Worm (Caenorhabditis elegans): Measurements from ENCODE around the gene cdk-11.2.

Gene cdk-11.2

ce11 chrX:10428557-10428956, 9.0 kb upstream of the cdk-11.2 start, which contains the start of gene mig-15:
TSS of gene mig-15 (minus strand) at chrX:10428657.
- TF ChIP-seq npax-4 (tag; optimal IDR thresholded peaks at IDR 0.05): no peak
- TF ChIP-seq ceh-31 (tag; optimal IDR thresholded peaks at IDR 0.05): no peak
- TF ChIP-seq ceh-18 (tag; optimal IDR thresholded peaks at IDR 0.05): no peak
- no peak for TF ChIP-seq syd-9 (tag; optimal IDR thresholded peaks at IDR 0.05)
- no peak for TF ChIP-seq K02D7.2 (tag; optimal IDR thresholded peaks at IDR 0.05)
- TF ChIP-seq unc-3 (GFP tag; conservative IDR thresholded peaks at IDR 0.05): no peak
- TF ChIP-seq unc-3 (tag; optimal IDR thresholded peaks at IDR 0.05): no peak
- TF ChIP-seq zip-5 (tag; optimal IDR thresholded peaks at IDR 0.05): no peak
- no peak for TF ChIP-seq che-1 (tag; optimal IDR thresholded peaks at IDR 0.05)
- TF ChIP-seq tbx-7 (tag; optimal IDR thresholded peaks at IDR 0.05): no peak
- TF ChIP-seq nfya-1 (tag; optimal IDR thresholded peaks at IDR 0.05): no peak
- TF ChIP-seq ttx-3 (tag; optimal IDR thresholded peaks at IDR 0.05): no peak
- no peak for TF ChIP-seq pha-2 (tag; optimal IDR thresholded peaks at IDR 0.05)
- no peak for TF ChIP-seq lim-6 (tag; optimal IDR thresholded peaks at IDR 0.05)
- TF ChIP-seq pax-1 (tag; optimal IDR thresholded peaks at IDR 0.05): no peak
- no peak for TF ChIP-seq odd-2 (tag; optimal IDR thresholded peaks at IDR 0.05)
- TF ChIP-seq pat-9 (tag; optimal IDR thresholded peaks at IDR 0.05): no peak
- no peak for TF ChIP-seq tbx-2 (tag; optimal IDR thresholded peaks at IDR 0.05)
- TF ChIP-seq fkh-6 (tag; optimal IDR thresholded peaks at IDR 0.05): no peak
- TF ChIP-seq hlh-8 (tag; optimal IDR thresholded peaks at IDR 0.05): no peak
- no peak for TF ChIP-seq ref-2 (tag; optimal IDR thresholded peaks at IDR 0.05)

- TF ChIP-seq npax-4 (tag; optimal IDR thresholded peaks at IDR 0.05): no peak
- no peak for TF ChIP-seq ahr-1 (tag; optimal IDR thresholded peaks at IDR 0.05)
Observed at ce11 chrX:10428109-10428508, 8.5 kb upstream of the cdk-11.2 start.

- TF ChIP-seq nhr-11 (tag; optimal IDR thresholded peaks at IDR 0.05): no peak
- no peak for TF ChIP-seq Y22D7AL.16 (tag; optimal IDR thresholded peaks at IDR 0.05)
- TF ChIP-seq fkh-6 (tag; optimal IDR thresholded peaks at IDR 0.05): no peak
Observed at ce11 chrX:10424744-10425143, 5.2 kb upstream of the cdk-11.2 start.

ce11 chrX:10422714-10423113, 3.1 kb upstream of the cdk-11.2 start:
- TF ChIP-seq pha-2 (tag; optimal IDR thresholded peaks at IDR 0.05) (no peak), eyg-1 (tag; optimal IDR thresholded peaks at IDR 0.05) (no peak), ceh-48 (tag; optimal IDR thresholded peaks at IDR 0.05) (no peak), che-1 (tag; optimal IDR thresholded peaks at IDR 0.05) (no peak), lim-6 (tag; optimal IDR thresholded peaks at IDR 0.05) (no peak), sox-2 (GFP tag; IDR thresholded peaks at IDR 0.05) (no peak), ceh-18 (tag; optimal IDR thresholded peaks at IDR 0.05) (no peak), odd-2 (tag; optimal IDR thresholded peaks at IDR 0.05) (no peak), C08G9.2 (tag; optimal IDR thresholded peaks at IDR 0.05) (no peak), Y22D7AL.16 (tag; optimal IDR thresholded peaks at IDR 0.05) (no peak), nhr-232 (tag; optimal IDR thresholded peaks at IDR 0.05) (no peak), C38D4.7 (GFP tag; optimal IDR thresholded peaks at IDR 0.05) (no peak), dve-1 (tag; optimal IDR thresholded peaks at IDR 0.05) (no peak), ceh-19 (GFP tag; optimal IDR thresholded peaks at IDR 0.05) (no peak), lin-11 (tag; optimal IDR thresholded peaks at IDR 0.05) (no peak)

DNA sequence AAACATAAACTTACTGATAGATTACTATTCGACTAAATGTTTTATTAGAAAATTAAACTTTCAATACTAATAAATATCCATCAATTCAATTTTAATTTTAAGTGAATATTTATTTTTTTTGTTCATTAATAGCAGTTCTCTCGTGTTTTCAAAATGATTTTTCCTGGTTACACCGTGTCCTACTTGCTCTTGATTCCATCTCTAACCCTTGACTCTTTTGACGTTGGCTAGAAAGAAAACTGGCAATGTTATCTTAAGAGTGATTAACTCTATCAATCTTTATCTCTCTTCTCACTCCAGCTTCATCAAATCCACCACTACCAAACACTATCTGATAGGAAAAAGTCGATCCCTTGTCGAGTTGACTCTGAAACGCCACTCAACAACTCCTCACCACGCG, 7.1 kb downstream of the cdk-11.2 start, which contains the start of gene acr-8:
acr-8 (plus strand) TSS at position 301 of the 400 bp plus-strand sequence.
- TF ChIP-seq zip-5 (tag; optimal IDR thresholded peaks at IDR 0.05): no peak
- no peak for TF ChIP-seq ceh-18 (tag; optimal IDR thresholded peaks at IDR 0.05)
- TF ChIP-seq syd-9 (tag; optimal IDR thresholded peaks at IDR 0.05): no peak

DNA sequence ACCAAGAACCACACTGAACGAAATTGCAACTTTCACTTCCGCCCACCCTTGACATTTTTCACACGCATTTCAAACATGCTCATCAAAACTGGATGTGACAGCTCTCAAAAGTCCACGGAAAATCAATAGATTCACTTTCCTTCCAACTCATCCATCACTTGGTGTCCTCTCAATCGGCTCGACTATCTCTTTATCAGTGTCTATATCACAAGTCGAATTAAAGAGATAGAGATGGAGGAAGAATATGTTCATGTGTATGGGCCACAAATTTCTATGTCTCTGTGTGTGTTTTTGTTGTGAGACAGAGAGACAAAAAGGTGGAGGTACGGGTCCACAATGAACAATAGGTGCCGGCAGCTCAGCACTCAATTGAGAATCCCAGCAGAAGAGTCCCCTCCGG, 9.0 kb downstream of the cdk-11.2 start:
- TF ChIP-seq rnt-1 (tag; optimal IDR thresholded peaks at IDR 0.05) (peak; percentile 70), ceh-18 (tag; optimal IDR thresholded peaks at IDR 0.05) (peak; percentile 81), ceh-45 (GFP tag; IDR thresholded peaks at IDR 0.05) (no peak), unc-55 (GFP tag; optimal IDR thresholded peaks at IDR 0.05) (peak; percentile 64)
